Worm (Caenorhabditis elegans): Measurements from ENCODE around the gene cin-4.

cin-4 gene

ce11 chrII:7024897-7025852 lies 12.9 kb upstream of the cin-4 start, which contains the start of gene znf-598 (continued):
- no peak for TF ChIP-seq cey-2 (tag; optimal IDR thresholded peaks at IDR 0.05; ENCODE audit: borderline replicate concordance, insufficient read depth)
- no peak for TF ChIP-seq nhr-25 (tag; optimal IDR thresholded peaks at IDR 0.05; ENCODE audit: borderline replicate concordance, insufficient read depth)
- TF ChIP-seq spr-3 (GFP tag; optimal IDR thresholded peaks at IDR 0.05): no peak
- no peak for TF ChIP-seq nhr-102 (tag; optimal IDR thresholded peaks at IDR 0.05)
- TF ChIP-seq spr-1 (tag; optimal IDR thresholded peaks at IDR 0.05): no peak
- TF ChIP-seq saeg-2 (GFP tag; IDR thresholded peaks at IDR 0.05): no peak
- no peak for TF ChIP-seq mdl-1 (tag; optimal IDR thresholded peaks at IDR 0.05)
- peak; percentile 84 for TF ChIP-seq aha-1 (tag)
- TF ChIP-seq ztf-7 (tag; optimal IDR thresholded peaks at IDR 0.05): no peak
- TF ChIP-seq lin-38 (GFP tag; IDR thresholded peaks at IDR 0.05): peak; percentile 90
- no peak for TF ChIP-seq mdt-29 (GFP tag; IDR thresholded peaks at IDR 0.05)
- no peak for TF ChIP-seq snpc-1.2 (GFP tag; IDR thresholded peaks at IDR 0.05)
- TF ChIP-seq vab-7 (GFP tag; IDR thresholded peaks at IDR 0.05): no peak
- TF ChIP-seq nhr-77 (tag; optimal IDR thresholded peaks at IDR 0.05): peak; percentile 57
- no peak for TF ChIP-seq ceh-82 (tag; optimal IDR thresholded peaks at IDR 0.05)
- TF ChIP-seq tag-97 (GFP tag; IDR thresholded peaks at IDR 0.05): no peak
- peak; percentile 25 for TF ChIP-seq dpl-1 (GFP tag; optimal IDR thresholded peaks at IDR 0.05)
- no peak for TF ChIP-seq zip-11 (GFP tag; IDR thresholded peaks at IDR 0.05)
- no peak for TF ChIP-seq dmd-9 (GFP tag; IDR thresholded peaks at IDR 0.05)
- no peak for TF ChIP-seq Y48G9A.11 (GFP tag; IDR thresholded peaks at IDR 0.05)
- TF ChIP-seq mxl-2 (GFP tag; conservative IDR thresholded peaks at IDR 0.05): no peak
- TF ChIP-seq snpc-4 (tag; optimal IDR thresholded peaks at IDR 0.05): no peak
- no peak for TF ChIP-seq ama-1 (optimal IDR thresholded peaks at IDR 0.05)
- TF ChIP-seq mes-2 (tag; optimal IDR thresholded peaks at IDR 0.05; ENCODE audit: poor library complexity, severe bottlenecking): peak; percentile 50
- TF ChIP-seq rbr-2 (tag; optimal IDR thresholded peaks at IDR 0.05): peak; percentile 19
- no peak for TF ChIP-seq daf-12 (tag; optimal IDR thresholded peaks at IDR 0.05)
- TF ChIP-seq lin-1 (GFP tag; IDR thresholded peaks at IDR 0.05): no peak
- no peak for TF ChIP-seq F44E2.7 (GFP tag; IDR thresholded peaks at IDR 0.05)
- no peak for TF ChIP-seq nhr-41 (GFP tag; IDR thresholded peaks at IDR 0.05)
- peak; percentile 61 for TF ChIP-seq mep-1 (tag; optimal IDR thresholded peaks at IDR 0.05)
- no peak for TF ChIP-seq set-16 (GFP tag; IDR thresholded peaks at IDR 0.05)
- TF ChIP-seq ztf-11 (tag; optimal IDR thresholded peaks at IDR 0.05): no peak
- no peak for TF ChIP-seq fkh-10 (GFP tag; optimal IDR thresholded peaks at IDR 0.05)
- TF ChIP-seq zip-2 (tag; optimal IDR thresholded peaks at IDR 0.05): peak; percentile 94
- no peak for TF ChIP-seq daf-8 (GFP tag; IDR thresholded peaks at IDR 0.05)
- TF ChIP-seq dmd-6 (GFP tag; IDR thresholded peaks at IDR 0.05): peak; percentile 63
- TF ChIP-seq daf-19 (GFP tag; conservative IDR thresholded peaks at IDR 0.05): no peak
- no peak for TF ChIP-seq hmg-1.1 (GFP tag; IDR thresholded peaks at IDR 0.05)
- no peak for TF ChIP-seq jun-1 (tag; optimal IDR thresholded peaks at IDR 0.05)
- TF ChIP-seq ceh-44 (GFP tag; IDR thresholded peaks at IDR 0.05): no peak
- TF ChIP-seq ceh-62 (tag; optimal IDR thresholded peaks at IDR 0.05): no peak
- TF ChIP-seq tra-1 (GFP tag; IDR thresholded peaks at IDR 0.05): no peak
- TF ChIP-seq lir-3 (tag; optimal IDR thresholded peaks at IDR 0.05): no peak
- peak; percentile 70 for TF ChIP-seq php-3 (GFP tag; IDR thresholded peaks at IDR 0.05)
- TF ChIP-seq unc-39 (tag; optimal IDR thresholded peaks at IDR 0.05): no peak
- no peak for TF ChIP-seq madf-9 (GFP tag; conservative IDR thresholded peaks at IDR 0.05)
- TF ChIP-seq zfp-2 (tag; optimal IDR thresholded peaks at IDR 0.05): no peak
- no peak for TF ChIP-seq egl-27 (tag; optimal IDR thresholded peaks at IDR 0.05)
- no peak for TF ChIP-seq duxl-1 (tag; optimal IDR thresholded peaks at IDR 0.05; ENCODE audit: poor library complexity)
- TF ChIP-seq madf-5 (GFP tag; IDR thresholded peaks at IDR 0.05): no peak

All from whole organism, L4 larva.